Fruit fly (Drosophila melanogaster) whole organism, embryonic: ENCODE results near the gene CG32639.
A peak's percentile ranks its signal among the peaks of the same experiment; 100 is the strongest.

Experiments used
- Asciz ChIP-seq: fragments of 200-800 bp; sonication (Bioruptor generic); optimal IDR thresholded peaks from 2 replicates; lab custom pipeline; 2017; ENCODE audit warnings: missing biosample characterization, mild to moderate bottlenecking, missing genetic modification characterization, missing genetic modification reagents
- Atf3 ChIP-seq: fragments of 200-800 bp; sonication (Bioruptor generic); optimal IDR thresholded peaks from 3 replicates; lab custom pipeline; 2016; ENCODE audit warnings: missing biosample characterization, missing genetic modification characterization
- Blimp-1 ChIP-seq: fragments of 200-800 bp; sonication (Bioruptor generic); optimal IDR thresholded peaks from 3 replicates; lab custom pipeline; 2018; ENCODE audit warnings: missing biosample characterization, missing genetic modification characterization, mild to moderate bottlenecking, moderate library complexity, missing genetic modification reagents
- BtbVII ChIP-seq: fragments of 200-800 bp; sonication (Bioruptor generic); optimal IDR thresholded peaks from 3 replicates; lab custom pipeline; 2017; ENCODE audit warnings: missing biosample characterization, mild to moderate bottlenecking, missing genetic modification characterization
- CG10431 ChIP-seq: fragments of 200-800 bp; sonication (Bioruptor generic); optimal IDR thresholded peaks from 3 replicates; lab custom pipeline; 2018; ENCODE audit warnings: missing biosample characterization, mild to moderate bottlenecking, missing genetic modification characterization
- CG11723 ChIP-seq: fragments of 200-800 bp; sonication (Bioruptor generic); optimal IDR thresholded peaks from 2 replicates; lab custom pipeline; 2017; ENCODE audit warnings: missing biosample characterization, mild to moderate bottlenecking, missing genetic modification characterization
- CG12104 ChIP-seq: fragments of 200-800 bp; sonication (Bioruptor generic); optimal IDR thresholded peaks from 3 replicates; lab custom pipeline; 2016; ENCODE audit warnings: missing biosample characterization, missing genetic modification characterization
- CG14050 ChIP-seq: fragments of 200-800 bp; sonication (Bioruptor generic); IDR thresholded peaks from 3 replicates; pipeline ENCODE4 v1.3.6; 2022; ENCODE audit warnings: missing biosample characterization, missing genetic modification characterization
- CG14667 ChIP-seq: fragments of 200-800 bp; sonication (Bioruptor generic); IDR thresholded peaks from 2 replicates; pipeline ENCODE4 v1.3.6; 2022; ENCODE audit warnings: missing biosample characterization, missing genetic modification characterization
- CG14710 ChIP-seq: fragments of 200-800 bp; sonication (Bioruptor generic); optimal IDR thresholded peaks from 3 replicates; lab custom pipeline; 2019; ENCODE audit warnings: missing biosample characterization, mild to moderate bottlenecking, missing genetic modification characterization, moderate library complexity
- CG15514 ChIP-seq: fragments of 200-800 bp; sonication (Bioruptor generic); optimal IDR thresholded peaks from 3 replicates; lab custom pipeline; 2017; ENCODE audit warnings: missing biosample characterization, missing genetic modification characterization, mild to moderate bottlenecking, moderate library complexity, missing genetic modification reagents
- CG3065 ChIP-seq: fragments of 200-800 bp; sonication (Bioruptor generic); optimal IDR thresholded peaks from 2 replicates; lab custom pipeline; 2016; ENCODE audit warnings: missing biosample characterization, missing genetic modification characterization
- CG31441 ChIP-seq: fragments of 200-800 bp; sonication (Bioruptor generic); IDR thresholded peaks from 2 replicates; pipeline ENCODE4 v1.3.6; 2022; ENCODE audit warnings: missing biosample characterization, missing genetic modification characterization
- CG34422 ChIP-seq: fragments of 200-800 bp; sonication (Bioruptor generic); IDR thresholded peaks from 3 replicates; pipeline ENCODE4 v1.3.6; 2022; ENCODE audit warnings: missing biosample characterization, missing genetic modification characterization
- CG4360 ChIP-seq: fragments of 200-800 bp; sonication (Bioruptor generic); IDR thresholded peaks from 2 replicates; pipeline ENCODE4 v1.3.6; 2022; ENCODE audit warnings: missing biosample characterization, missing genetic modification characterization
- CG4424 ChIP-seq: fragments of 200-800 bp; sonication (Bioruptor generic); optimal IDR thresholded peaks from 3 replicates; lab custom pipeline; 2016; ENCODE audit warnings: missing biosample characterization, missing genetic modification characterization
- CG6765 ChIP-seq: fragments of 200-800 bp; sonication (Bioruptor generic); optimal IDR thresholded peaks from 3 replicates; lab custom pipeline; 2017; ENCODE audit warnings: missing biosample characterization, mild to moderate bottlenecking, missing genetic modification characterization
- CG7928 ChIP-seq: fragments of 200-800 bp; sonication (Bioruptor generic); optimal IDR thresholded peaks from 2 replicates; lab custom pipeline; 2017; ENCODE audit warnings: missing biosample characterization, mild to moderate bottlenecking, missing genetic modification characterization
- CG8089 ChIP-seq: fragments of 200-800 bp; sonication (Bioruptor generic); optimal IDR thresholded peaks from 3 replicates; lab custom pipeline; 2016; ENCODE audit warnings: missing biosample characterization, missing genetic modification characterization
- CG8478 ChIP-seq: fragments of >200 bp; optimal IDR thresholded peaks from 2 replicates; lab custom pipeline; 2018
- CG9215 ChIP-seq: fragments of 200-800 bp; sonication (Bioruptor generic); IDR thresholded peaks from 2 replicates; pipeline ENCODE4 v1.3.6; 2022; ENCODE audit warnings: missing biosample characterization, missing genetic modification characterization
- Dip3 ChIP-seq: fragments of 200-800 bp; sonication (Bioruptor generic); optimal IDR thresholded peaks from 3 replicates; lab custom pipeline; 2016; ENCODE audit warnings: missing biosample characterization, missing genetic modification characterization
- E2f2 ChIP-seq: fragments of 200-800 bp; sonication (Bioruptor generic); IDR thresholded peaks from 2 replicates; pipeline ENCODE4 v1.3.6; 2022; ENCODE audit warnings: missing biosample characterization, missing genetic modification characterization
- Elba2 ChIP-seq: fragments of 200-800 bp; sonication (Bioruptor generic); optimal IDR thresholded peaks from 3 replicates; lab custom pipeline; 2016; ENCODE audit warnings: missing biosample characterization, missing genetic modification characterization
- Ets65A ChIP-seq: fragments of 200-800 bp; sonication (Bioruptor generic); peaks from one replicate; lab custom pipeline; 2016; ENCODE audit warnings: missing biosample characterization, missing genetic modification characterization
- Fer3 ChIP-seq: fragments of 200-800 bp; sonication (Bioruptor generic); optimal IDR thresholded peaks from 2 replicates; lab custom pipeline; 2018; ENCODE audit warnings: missing biosample characterization, mild to moderate bottlenecking, missing genetic modification characterization, moderate library complexity
- Hmr ChIP-seq: fragments of 200-800 bp; sonication (Bioruptor generic); optimal IDR thresholded peaks from 3 replicates; lab custom pipeline; 2017; ENCODE audit warnings: mild to moderate bottlenecking, missing biosample characterization, missing genetic modification reagents, missing genetic modification characterization
- Kr ChIP-seq: fragments of 200-800 bp; sonication (Bioruptor generic); optimal IDR thresholded peaks from 2 replicates; lab custom pipeline; 2017; ENCODE audit warnings: missing biosample characterization, mild to moderate bottlenecking, missing genetic modification characterization
- Lim3 ChIP-seq: fragments of 200-800 bp; sonication (Bioruptor generic); IDR thresholded peaks from 2 replicates; pipeline ENCODE4 v1.3.6; 2022; ENCODE audit warnings: missing biosample characterization, missing genetic modification characterization
- MTF-1 ChIP-seq: fragments of 200-800 bp; sonication (Bioruptor generic); optimal IDR thresholded peaks from 2 replicates; lab custom pipeline; 2018; ENCODE audit warnings: missing biosample characterization, mild to moderate bottlenecking, missing genetic modification characterization, borderline replicate concordance
- Myb ChIP-seq: fragments of 200-800 bp; sonication (Bioruptor generic); optimal IDR thresholded peaks from 2 replicates; lab custom pipeline; 2016; ENCODE audit warnings: missing biosample characterization, missing genetic modification characterization
- NC2β ChIP-seq: fragments of 200-800 bp; sonication (Bioruptor generic); optimal IDR thresholded peaks from 2 replicates; lab custom pipeline; 2016; ENCODE audit warnings: missing biosample characterization, missing genetic modification characterization
- Ssrp ChIP-seq: fragments of 200-800 bp; sonication (Bioruptor generic); optimal IDR thresholded peaks from 2 replicates; lab custom pipeline; 2018; ENCODE audit warnings: missing biosample characterization, mild to moderate bottlenecking, missing genetic modification characterization, moderate library complexity
- Usf ChIP-seq: fragments of 200-800 bp; sonication (Bioruptor generic); optimal IDR thresholded peaks from 2 replicates; lab custom pipeline; 2017; ENCODE audit warnings: missing genotype, missing biosample characterization, missing genetic modification characterization
- Vsx1 ChIP-seq: fragments of 200-800 bp; sonication (Bioruptor generic); optimal IDR thresholded peaks from 2 replicates; lab custom pipeline; 2017; ENCODE audit warnings: missing biosample characterization, mild to moderate bottlenecking, missing genetic modification characterization, missing genetic modification reagents
- az2 ChIP-seq: fragments of 200-800 bp; sonication (Bioruptor generic); optimal IDR thresholded peaks from 3 replicates; lab custom pipeline; 2016; ENCODE audit warnings: missing biosample characterization, missing genetic modification characterization
- dimm ChIP-seq: fragments of 200-800 bp; sonication (Bioruptor generic); IDR thresholded peaks from 2 replicates; pipeline ENCODE4 v1.3.6; 2022; ENCODE audit warnings: missing biosample characterization, missing genetic modification characterization
- ewg ChIP-seq: fragments of 200-800 bp; sonication (Bioruptor generic); optimal IDR thresholded peaks from 3 replicates; lab custom pipeline; 2017; ENCODE audit warnings: mild to moderate bottlenecking, missing biosample characterization, missing genetic modification reagents, missing genetic modification characterization
- kah ChIP-seq: fragments of 200-800 bp; sonication (Bioruptor generic); optimal IDR thresholded peaks from 2 replicates; lab custom pipeline; 2018; ENCODE audit warnings: missing biosample characterization, mild to moderate bottlenecking, missing genetic modification characterization
- lilli ChIP-seq: fragments of 200-800 bp; sonication (Bioruptor generic); optimal IDR thresholded peaks from 3 replicates; lab custom pipeline; 2016; ENCODE audit warnings: missing biosample characterization, missing genetic modification characterization
- nerfin-1 ChIP-seq: fragments of 200-800 bp; sonication (Bioruptor generic); optimal IDR thresholded peaks from 3 replicates; lab custom pipeline; 2019; ENCODE audit warnings: missing biosample characterization, mild to moderate bottlenecking, missing genetic modification characterization, moderate library complexity
- otp ChIP-seq: fragments of 200-800 bp; sonication (Bioruptor generic); IDR thresholded peaks from 3 replicates; pipeline ENCODE4, ENCODE4 v1.3.6; 2022; ENCODE audit warnings: missing biosample characterization, missing genetic modification characterization
- pum ChIP-seq: fragments of 200-800 bp; sonication (Bioruptor generic); optimal IDR thresholded peaks from 2 replicates; lab custom pipeline; 2016; ENCODE audit warnings: missing biosample characterization, missing genetic modification characterization
- ranshi ChIP-seq: fragments of 200-800 bp; sonication (Bioruptor generic); IDR thresholded peaks from 2 replicates; pipeline ENCODE4 v1.3.6; 2022; ENCODE audit warnings: missing biosample characterization, missing genetic modification characterization
- sens ChIP-seq: fragments of 200-800 bp; sonication (Bioruptor generic); peaks from one replicate; lab custom pipeline; 2016; ENCODE audit warnings: missing biosample characterization, missing genetic modification characterization
- sim ChIP-seq: fragments of 200-800 bp; sonication (Bioruptor generic); IDR thresholded peaks from 2 replicates; pipeline ENCODE4 v1.3.6; 2022; ENCODE audit warnings: missing biosample characterization, missing genetic modification characterization
- tin ChIP-seq: fragments of 200-800 bp; sonication (Bioruptor generic); optimal IDR thresholded peaks from 3 replicates; lab custom pipeline; 2016; ENCODE audit warnings: missing biosample characterization, missing genetic modification characterization
- tll ChIP-seq, 2 experiments: fragments of 200-800 bp in 1 of 2; fragments of >200 bp in 1 of 2; sonication (Bioruptor generic) in 1 of 2; optimal IDR thresholded peaks; 2 replicates each; lab custom pipeline; 2017 to 2019; ENCODE audit warnings: missing biosample characterization in 2 of 2, missing genetic modification characterization in 2 of 2, mild to moderate bottlenecking in 1 of 2, moderate library complexity in 1 of 2
- wek ChIP-seq: fragments of 200-800 bp; sonication (Bioruptor generic); optimal IDR thresholded peaks from 3 replicates; lab custom pipeline; 2018; ENCODE audit warnings: missing biosample characterization, mild to moderate bottlenecking, missing genetic modification characterization, moderate library complexity
- zen ChIP-seq: fragments of 200-800 bp; sonication (Bioruptor generic); optimal IDR thresholded peaks from 3 replicates; lab custom pipeline; 2018; ENCODE audit warnings: missing biosample characterization, mild to moderate bottlenecking, missing genetic modification characterization, moderate library complexity
- zfh2 ChIP-seq: fragments of 200-800 bp; sonication (Bioruptor generic); optimal IDR thresholded peaks from 2 replicates; lab custom pipeline; 2016; ENCODE audit warnings: missing biosample characterization, missing genetic modification characterization

CG32639 gene

dm6 chrX:13276713-13277112 is 40.3 kb upstream of the CG32639 start (continued):
- TF ChIP-seq CG3065 (GFP tag; lab: Kevin White, UChicago) = no peak
- TF ChIP-seq wek (GFP tag; lab: Kevin White, UChicago) = no peak
- no peak for TF ChIP-seq Elba2 (GFP tag; lab: Kevin White, UChicago)
- TF ChIP-seq E2f2 (GFP tag; lab: Robert Waterston, UW) = peak; percentile 54; the same call in 1 of the 2 replicates
- peak; percentile 40; the same call in 1 of the 2 replicates for TF ChIP-seq dimm (GFP tag; lab: Robert Waterston, UW)
- TF ChIP-seq CG15514 = peak; percentile 79
- TF ChIP-seq tll (GFP tag; optimal IDR thresholded peaks at IDR 0.05; lab: Kevin White, UChicago) = no peak
- TF ChIP-seq zfh2 = no peak
- peak; percentile 78 for TF ChIP-seq CG31441 (GFP tag; lab: Robert Waterston, UW)
- peak; percentile 27 for TF ChIP-seq nerfin-1 (tag; lab: Kevin White, UChicago)
- TF ChIP-seq Kr (GFP tag; lab: Kevin White, UChicago) = no peak
- peak; percentile 56 for TF ChIP-seq tin
- TF ChIP-seq CG14667 (GFP tag; lab: Robert Waterston, UW) = peak; percentile 60
- no peak for TF ChIP-seq NC2β
- 0 out of 2 replicates have a peak, but pooled peaks have one; percentile 25 for TF ChIP-seq CG4360 (GFP tag; lab: Robert Waterston, UW)
- no peak for TF ChIP-seq CG8478
- peak; percentile 52; the same call in 1 of the 2 replicates for TF ChIP-seq CG9215 (GFP tag; lab: Robert Waterston, UW)
- TF ChIP-seq Atf3 (GFP tag; lab: Kevin White, UChicago) = no peak
- peak; percentile 70 for TF ChIP-seq sens (GFP tag; lab: Kevin White, UChicago)
- TF ChIP-seq Fer3 (tag; lab: Kevin White, UChicago) = peak; percentile 88
- TF ChIP-seq CG14710 = peak; percentile 48
- TF ChIP-seq az2 (GFP tag; lab: Kevin White, UChicago) = peak; percentile 56
- TF ChIP-seq Lim3 (GFP tag; lab: Robert Waterston, UW) = no peak
- TF ChIP-seq otp = 0 out of 3 replicates have a peak, but pooled peaks have one; percentile 36
- peak; percentile 2 for TF ChIP-seq Usf
- peak; percentile 41 for TF ChIP-seq Vsx1 (GFP tag; lab: Kevin White, UChicago)
- no peak for TF ChIP-seq CG11723 (GFP tag; lab: Kevin White, UChicago)
- TF ChIP-seq CG8089 (GFP tag; lab: Kevin White, UChicago) = peak; percentile 12
- peak; percentile 77 for TF ChIP-seq ranshi (GFP tag; lab: Robert Waterston, UW)
- TF ChIP-seq Blimp-1 (GFP tag; lab: Kevin White, UChicago) = peak; percentile 64
- peak; percentile 24 for TF ChIP-seq ewg (GFP tag; lab: Kevin White, UChicago)
- peak; percentile 62 for TF ChIP-seq CG4424 (GFP tag; lab: Kevin White, UChicago)
- no peak for TF ChIP-seq pum
- TF ChIP-seq CG7928 = no peak
- peak; percentile 14 for TF ChIP-seq Asciz (GFP tag; lab: Kevin White, UChicago)
- peak; percentile 53; the same call in 1 of the 3 replicates for TF ChIP-seq CG14050 (GFP tag; lab: Robert Waterston, UW)
- peak; percentile 64 for TF ChIP-seq Ssrp
- TF ChIP-seq BtbVII (GFP tag; lab: Kevin White, UChicago) = peak; percentile 88
- no peak for TF ChIP-seq sim (GFP tag; lab: Robert Waterston, UW)
- peak; percentile 29 for TF ChIP-seq zen (tag; lab: Kevin White, UChicago)
- peak; percentile 51 for TF ChIP-seq CG12104 (GFP tag; lab: Kevin White, UChicago)
- peak; percentile 49 for TF ChIP-seq MTF-1 (GFP tag; lab: Kevin White, UChicago)
- TF ChIP-seq Myb (GFP tag; lab: Kevin White, UChicago) = no peak
- TF ChIP-seq kah (GFP tag; lab: Kevin White, UChicago) = peak; percentile 46
- peak; percentile 26 for TF ChIP-seq Ets65A (GFP tag; lab: Kevin White, UChicago)
- peak; percentile 41 for TF ChIP-seq lilli (GFP tag; lab: Kevin White, UChicago)
- TF ChIP-seq Dip3 (GFP tag; lab: Kevin White, UChicago) = no peak
- TF ChIP-seq CG6765 (GFP tag; lab: Kevin White, UChicago) = peak; percentile 76
- TF ChIP-seq CG34422 (GFP tag; lab: Robert Waterston, UW) = peak; percentile 63; the same call in 1 of the 3 replicates
- TF ChIP-seq Hmr (GFP tag; lab: Kevin White, UChicago) = peak; percentile 84
- TF ChIP-seq CG10431 (GFP tag; lab: Kevin White, UChicago) = no peak
